Worm (Caenorhabditis elegans) whole organism, mixed stage, embryonic: ENCODE results near the gene Y37H2A.1.

ENCODE experiments used
- M03D4.4 ChIP-seq: sonication (generic microtip); optimal IDR thresholded peaks from 2 replicates; lab custom pipeline; 2017; ENCODE audit warnings: mild to moderate bottlenecking, missing genetic modification characterization, missing compliant biosample characterization
- bed-3 ChIP-seq: fragments of 200-800 bp; sonication (Bioruptor generic); optimal IDR thresholded peaks from 3 replicates; lab custom pipeline; 2018; ENCODE audit warnings: mild to moderate bottlenecking, missing genetic modification characterization, moderate library complexity, missing compliant biosample characterization
- blmp-1 ChIP-seq: fragments of 150-350 bp; optimal IDR thresholded peaks from 2 replicates; lab custom pipeline; 2014; ENCODE audit warnings: missing biosample characterization, missing genetic modification characterization
- ceh-39 ChIP-seq: fragments of 150-350 bp; optimal IDR thresholded peaks from 2 replicates; lab custom pipeline; 2014; ENCODE audit warnings: missing biosample characterization, missing genetic modification characterization
- ceh-43 ChIP-seq: fragments of 200-800 bp; sonication (Bioruptor generic); optimal IDR thresholded peaks from 2 replicates; lab custom pipeline; 2018; ENCODE audit warnings: mild to moderate bottlenecking, missing genetic modification characterization, moderate library complexity, missing compliant biosample characterization
- ceh-83 ChIP-seq: fragments of 200-800 bp; sonication (Bioruptor generic); optimal IDR thresholded peaks from 2 replicates; lab custom pipeline; 2018; ENCODE audit warnings: mild to moderate bottlenecking, missing genetic modification characterization, missing compliant biosample characterization
- ces-1 ChIP-seq: fragments of 150-350 bp; optimal IDR thresholded peaks from 2 replicates; lab custom pipeline; 2014; ENCODE audit warnings: missing biosample characterization, missing genetic modification reagents, missing genetic modification characterization
- cnd-1 ChIP-seq: fragments of 200-800 bp; sonication (Bioruptor generic); optimal IDR thresholded peaks from 2 replicates; lab custom pipeline; 2018; ENCODE audit warnings: mild to moderate bottlenecking, missing genetic modification characterization, missing compliant biosample characterization
- drap-1 ChIP-seq: fragments of 200-800 bp; sonication (Bioruptor generic); optimal IDR thresholded peaks from 3 replicates; lab custom pipeline; 2018; ENCODE audit warnings: mild to moderate bottlenecking, missing genetic modification characterization, missing compliant biosample characterization
- elt-1 ChIP-seq: sonication (generic microtip); optimal IDR thresholded peaks from 2 replicates; lab custom pipeline; 2017; ENCODE audit warnings: missing genetic modification characterization, mild to moderate bottlenecking, missing compliant biosample characterization, antibody characterized with exemption, moderate library complexity, borderline replicate concordance; ENCODE audit not compliant: insufficient read depth
- elt-3 ChIP-seq: fragments of 150-350 bp; optimal IDR thresholded peaks from 2 replicates; lab custom pipeline; 2014; ENCODE audit warnings: missing biosample characterization, missing genetic modification characterization
- flh-1 ChIP-seq: fragments of 200-800 bp; sonication (Bioruptor generic); optimal IDR thresholded peaks from 2 replicates; lab custom pipeline; 2018; ENCODE audit warnings: mild to moderate bottlenecking, missing genetic modification characterization, moderate library complexity, missing compliant biosample characterization
- ham-2 ChIP-seq: fragments of 200-800 bp; sonication (Bioruptor generic); optimal IDR thresholded peaks from 2 replicates; lab custom pipeline; 2018; ENCODE audit warnings: mild to moderate bottlenecking, missing genetic modification characterization, missing compliant biosample characterization
- hlh-1 ChIP-seq: fragments of 150-350 bp; optimal IDR thresholded peaks from 2 replicates; lab custom pipeline; 2014; ENCODE audit warnings: missing biosample characterization, missing genetic modification reagents, missing genetic modification characterization
- lin-13 ChIP-seq: fragments of 150-350 bp; optimal IDR thresholded peaks from 2 replicates; lab custom pipeline; 2014; ENCODE audit warnings: missing biosample characterization, missing genetic modification characterization
- lin-32 ChIP-seq: fragments of 200-800 bp; sonication (Bioruptor generic); optimal IDR thresholded peaks from 2 replicates; lab custom pipeline; 2018; ENCODE audit warnings: mild to moderate bottlenecking, missing genetic modification characterization, missing compliant biosample characterization
- lsy-2 ChIP-seq: fragments of 150-350 bp; optimal IDR thresholded peaks from 2 replicates; lab custom pipeline; 2014; ENCODE audit warnings: missing biosample characterization, missing genetic modification characterization
- mab-5 ChIP-seq: fragments of 150-350 bp; optimal IDR thresholded peaks from 2 replicates; lab custom pipeline; 2014; ENCODE audit warnings: missing biosample characterization, missing genetic modification characterization
- mep-1 ChIP-seq: fragments of 150-350 bp; optimal IDR thresholded peaks from 2 replicates; lab custom pipeline; 2017; ENCODE audit warnings: missing biosample characterization, missing genetic modification reagents, missing genetic modification characterization, inconsistent platforms
- mls-2 ChIP-seq: sonication (generic microtip); optimal IDR thresholded peaks from 2 replicates; lab custom pipeline; 2016; ENCODE audit warnings: mild to moderate bottlenecking, missing genetic modification characterization, moderate library complexity, missing compliant biosample characterization
- nhr-12 ChIP-seq: fragments of 150-350 bp; optimal IDR thresholded peaks from 2 replicates; lab custom pipeline; 2014; ENCODE audit warnings: missing biosample characterization, missing genetic modification characterization
- nhr-2 ChIP-seq: fragments of 150-350 bp; optimal IDR thresholded peaks from 2 replicates; lab custom pipeline; 2014; ENCODE audit warnings: missing biosample characterization, missing genetic modification characterization
- nhr-28 ChIP-seq: fragments of 150-350 bp; optimal IDR thresholded peaks from 2 replicates; lab custom pipeline; 2014; ENCODE audit warnings: missing biosample characterization, missing genetic modification characterization
- nhr-76 ChIP-seq: sonication (generic microtip); optimal IDR thresholded peaks from 2 replicates; lab custom pipeline; 2017; ENCODE audit warnings: missing biosample characterization, missing genetic modification characterization
- pha-4 ChIP-seq: fragments of 150-350 bp; optimal IDR thresholded peaks from 2 replicates; lab custom pipeline; 2018; ENCODE audit warnings: missing biosample characterization, missing genetic modification reagents, missing genetic modification characterization
- sem-2 ChIP-seq: fragments of 200-800 bp; sonication (Bioruptor generic); optimal IDR thresholded peaks from 2 replicates; lab custom pipeline; 2018; ENCODE audit warnings: mild to moderate bottlenecking, missing genetic modification characterization, missing compliant biosample characterization
- snpc-4 ChIP-seq: fragments of 150-350 bp; optimal IDR thresholded peaks from 2 replicates; lab custom pipeline; 2014; ENCODE audit warnings: missing biosample characterization, missing genetic modification characterization
- sptf-1 ChIP-seq: sonication (generic microtip); optimal IDR thresholded peaks from 2 replicates; lab custom pipeline; 2017; ENCODE audit warnings: mild to moderate bottlenecking, missing genetic modification characterization, moderate library complexity, missing compliant biosample characterization
- tbx-8 ChIP-seq: fragments of 200-800 bp; sonication (Bioruptor generic); optimal IDR thresholded peaks from 2 replicates; lab custom pipeline; 2018; ENCODE audit warnings: mild to moderate bottlenecking, missing genetic modification characterization, moderate library complexity, missing compliant biosample characterization
- unc-39 ChIP-seq: fragments of 150-350 bp; optimal IDR thresholded peaks from 2 replicates; lab custom pipeline; 2014; ENCODE audit warnings: missing biosample characterization, missing genetic modification characterization
- unc-62 ChIP-seq: fragments of 150-350 bp; optimal IDR thresholded peaks from 2 replicates; lab custom pipeline; 2014; ENCODE audit warnings: missing biosample characterization, missing genetic modification reagents, missing genetic modification characterization
- zip-8 ChIP-seq: fragments of 150-350 bp; optimal IDR thresholded peaks from 2 replicates; lab custom pipeline; 2014; ENCODE audit warnings: missing biosample characterization, missing genetic modification characterization
- ztf-11 ChIP-seq: fragments of 150-350 bp; optimal IDR thresholded peaks from 2 replicates; lab custom pipeline; 2014; ENCODE audit warnings: missing biosample characterization, missing genetic modification characterization

Gene Y37H2A.1

DNA sequence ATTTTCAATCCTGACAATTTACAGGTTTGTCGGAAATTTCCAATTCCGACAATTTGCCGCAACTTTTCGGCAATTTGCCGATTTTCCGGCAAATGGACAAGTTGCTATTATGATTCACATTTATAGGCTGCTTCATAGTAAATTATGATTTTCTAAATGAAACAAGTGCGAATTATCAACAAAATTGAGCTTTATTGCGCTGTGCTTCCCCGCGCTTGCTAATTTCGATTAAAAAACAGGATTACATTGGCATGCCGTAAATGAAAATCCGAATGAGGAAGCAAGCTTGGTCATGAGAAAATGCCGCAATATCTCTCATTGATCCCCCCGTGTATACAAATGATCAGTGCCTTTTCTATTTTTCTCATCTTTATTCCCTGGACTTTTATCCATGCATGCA is 30.6 kb downstream of the Y37H2A.1 start, which contains the start of gene Y37H2A.10:
Gene Y37H2A.10, plus strand, starts transcription at position 301 of the 400 bp plus-strand sequence.
- TF ChIP-seq ztf-11 (tag; lab: Kevin White, UChicago) (no peak), sptf-1 (tag; lab: Kevin White, UChicago) (no peak), snpc-4 (tag; lab: Kevin White, UChicago) (no peak), mep-1 (tag; lab: Kevin White, UChicago) (no peak), elt-1 (no peak), ceh-43 (GFP tag; lab: Kevin White, UChicago) (no peak), ceh-83 (GFP tag; lab: Kevin White, UChicago) (no peak), sem-2 (no peak), ham-2 (GFP tag; lab: Kevin White, UChicago) (no peak)

DNA sequence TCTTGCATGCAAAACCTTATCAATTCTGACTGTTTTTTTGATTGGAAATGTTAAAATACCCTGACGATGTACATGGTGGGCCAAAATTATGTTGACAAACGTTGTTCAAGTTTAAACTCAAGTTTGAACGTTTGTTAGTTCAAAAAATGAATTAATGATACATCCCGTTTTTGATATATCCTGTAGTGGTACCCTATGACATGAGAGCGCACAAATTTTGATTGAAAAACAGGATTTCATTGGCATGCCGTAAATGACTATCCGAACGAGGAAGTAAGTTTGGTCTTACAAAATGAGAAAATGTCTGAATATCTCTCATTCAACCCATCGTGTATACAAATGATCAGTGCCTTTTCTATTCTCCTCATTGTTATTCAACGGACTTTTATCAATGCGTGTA is 33.1 kb downstream of the Y37H2A.1 start, which contains the start of gene Y37H2A.11:
Gene Y37H2A.11, plus strand, starts transcription at position 301 of the 400 bp plus-strand sequence.
- TF ChIP-seq blmp-1 (tag; lab: Kevin White, UChicago) (no peak), bed-3 (GFP tag; lab: Kevin White, UChicago) (no peak), drap-1 (GFP tag; lab: Kevin White, UChicago) (no peak), elt-1 (no peak), tbx-8 (GFP tag; lab: Kevin White, UChicago) (no peak), unc-39 (tag; lab: Kevin White, UChicago) (no peak), ces-1 (GFP tag; lab: Kevin White, UChicago) (no peak), pha-4 (tag; lab: Kevin White, UChicago) (no peak), zip-8 (tag; lab: Kevin White, UChicago) (no peak), nhr-76 (no peak), flh-1 (GFP tag; lab: Kevin White, UChicago) (no peak), ztf-11 (tag; lab: Kevin White, UChicago) (no peak), nhr-2 (no peak), lin-32 (GFP tag; lab: Kevin White, UChicago) (no peak), cnd-1 (tag; lab: Kevin White, UChicago) (no peak), sem-2 (no peak)

DNA sequence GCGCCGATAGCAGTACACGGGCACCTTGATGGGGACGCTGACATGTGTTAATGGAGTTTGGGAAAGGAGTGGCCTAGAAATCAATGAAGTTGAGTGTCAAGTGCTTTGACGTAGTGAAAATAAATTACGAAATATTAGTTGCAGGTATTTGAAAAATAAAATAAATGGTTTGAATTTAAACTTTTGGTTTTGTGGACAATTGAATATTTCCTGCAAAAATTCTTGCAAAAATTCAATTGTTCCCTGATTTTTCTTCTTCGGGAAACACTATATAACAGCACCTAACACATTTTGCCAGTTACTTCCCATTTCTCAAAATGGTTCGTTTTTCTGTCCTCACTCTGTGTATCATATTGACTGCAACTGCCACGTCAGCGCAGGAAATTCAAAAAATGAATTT is 34.5 kb downstream of the Y37H2A.1 start, which contains the start of gene Y37H2A.13:
Gene Y37H2A.13, plus strand, starts transcription at position 301 of the 400 bp plus-strand sequence.
- TF ChIP-seq elt-1 (no peak), ham-2 (GFP tag; lab: Kevin White, UChicago) (no peak), snpc-4 (tag; lab: Kevin White, UChicago) (no peak), lin-13 (tag; lab: Kevin White, UChicago) (no peak), lsy-2 (tag; lab: Kevin White, UChicago) (no peak), mab-5 (tag; lab: Kevin White, UChicago) (no peak), unc-39 (tag; lab: Kevin White, UChicago) (no peak), ces-1 (GFP tag; lab: Kevin White, UChicago) (no peak), drap-1 (GFP tag; lab: Kevin White, UChicago) (no peak)

DNA sequence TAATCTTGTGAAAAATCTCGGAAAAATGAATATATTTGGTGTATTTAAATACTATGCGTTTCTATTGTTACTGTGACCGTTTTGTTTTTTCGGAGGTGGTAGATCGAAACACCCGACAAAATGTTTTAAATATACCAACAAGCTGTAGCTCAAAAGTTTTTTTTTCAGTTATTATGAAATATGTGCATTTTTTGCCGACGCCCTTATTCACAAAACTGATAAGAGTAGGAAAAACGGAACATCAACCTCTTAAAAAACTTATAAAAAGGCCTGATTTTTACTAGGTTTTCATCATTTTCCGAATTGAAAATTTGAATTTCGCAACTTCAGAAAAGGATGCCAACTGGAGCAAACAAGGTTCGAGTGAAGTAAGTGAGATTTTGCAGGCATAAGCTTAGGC is 35.4 kb downstream of the Y37H2A.1 start, which contains the start of gene Y37H2A.14:
Gene Y37H2A.14, plus strand, starts transcription at position 301 of the 400 bp plus-strand sequence.
- TF ChIP-seq unc-62 (GFP tag; lab: Kevin White, UChicago) (no peak), M03D4.4 (tag; lab: Kevin White, UChicago) (no peak), ceh-83 (GFP tag; lab: Kevin White, UChicago) (no peak), ces-1 (GFP tag; lab: Kevin White, UChicago) (no peak), snpc-4 (tag; lab: Kevin White, UChicago) (no peak), nhr-12 (tag; lab: Kevin White, UChicago) (no peak), unc-39 (tag; lab: Kevin White, UChicago) (no peak), lin-13 (tag; lab: Kevin White, UChicago) (no peak), elt-3 (tag; lab: Kevin White, UChicago) (no peak), pha-4 (tag; lab: Kevin White, UChicago) (no peak), mls-2 (tag; lab: Kevin White, UChicago) (no peak), sptf-1 (tag; lab: Kevin White, UChicago) (no peak), lin-32 (GFP tag; lab: Kevin White, UChicago) (no peak), ceh-39 (tag; lab: Kevin White, UChicago) (no peak), flh-1 (GFP tag; lab: Kevin White, UChicago) (no peak), ztf-11 (tag; lab: Kevin White, UChicago) (no peak), nhr-28 (tag; lab: Kevin White, UChicago) (no peak), elt-1 (no peak), blmp-1 (tag; lab: Kevin White, UChicago) (no peak), hlh-1 (no peak)
